Worm (Caenorhabditis elegans): ENCODE measurements around the gene C12D8.20.

The C12D8.20 gene

DNA sequence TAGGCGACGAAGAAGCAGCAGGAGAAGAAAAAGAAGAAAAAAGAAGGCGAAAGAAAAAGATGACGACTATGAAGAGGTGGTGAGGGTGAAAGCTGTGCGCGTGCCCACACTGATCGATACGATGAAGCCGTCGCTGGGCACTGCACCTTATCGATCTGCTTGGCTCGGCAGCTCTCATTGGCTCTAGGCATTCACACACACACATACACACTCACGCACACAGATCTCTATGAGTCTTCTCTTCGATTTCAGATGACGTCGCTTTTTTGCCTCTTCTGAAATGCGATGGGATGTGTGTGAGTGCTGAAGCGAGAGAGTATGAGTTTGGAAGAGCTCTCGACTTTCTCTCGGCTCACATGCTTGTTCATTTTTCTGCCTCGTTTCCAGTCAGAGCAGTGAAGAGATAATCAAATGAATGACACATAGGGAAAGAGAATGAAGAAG, 47.5 kb upstream of the C12D8.20 start (continued):
- TF ChIP-seq hlh-8 (tag; optimal IDR thresholded peaks at IDR 0.05) = no peak
- TF ChIP-seq C38D4.7 (GFP tag; optimal IDR thresholded peaks at IDR 0.05) = no peak
- TF ChIP-seq ceh-19 (GFP tag; optimal IDR thresholded peaks at IDR 0.05) = peak; percentile 31
- TF ChIP-seq hlh-30 (tag; optimal IDR thresholded peaks at IDR 0.05; ENCODE audit: insufficient read depth) = peak; percentile 66
- no peak for TF ChIP-seq hlh-6 (tag; optimal IDR thresholded peaks at IDR 0.05)
- no peak for TF ChIP-seq hlh-15 (tag; optimal IDR thresholded peaks at IDR 0.05)
- TF ChIP-seq K09A11.1 (tag; optimal IDR thresholded peaks at IDR 0.05; ENCODE audit: insufficient read depth) = no peak
- TF ChIP-seq K02D7.2 (tag; optimal IDR thresholded peaks at IDR 0.05) = no peak
- no peak for TF ChIP-seq pha-2 (tag; optimal IDR thresholded peaks at IDR 0.05)
- peak; percentile 24 for TF ChIP-seq ceh-34 (tag; optimal IDR thresholded peaks at IDR 0.05)
- no peak for TF ChIP-seq odd-2 (tag; optimal IDR thresholded peaks at IDR 0.05)
- TF ChIP-seq elt-2 (tag; optimal IDR thresholded peaks at IDR 0.05) = no peak
- no peak for TF ChIP-seq dmd-4 (tag; optimal IDR thresholded peaks at IDR 0.05; ENCODE audit: borderline replicate concordance)
- no peak for TF ChIP-seq sdc-2 (tag; optimal IDR thresholded peaks at IDR 0.05)
- TF ChIP-seq ceh-22 (tag; optimal IDR thresholded peaks at IDR 0.05) = no peak
- TF ChIP-seq ets-4 (tag; optimal IDR thresholded peaks at IDR 0.05) = no peak
- no peak for TF ChIP-seq F13H6.1 (tag; optimal IDR thresholded peaks at IDR 0.05)
- peak; percentile 99 for TF ChIP-seq ceh-48 (tag; optimal IDR thresholded peaks at IDR 0.05)
- no peak for TF ChIP-seq ttx-3 (tag; optimal IDR thresholded peaks at IDR 0.05)
- TF ChIP-seq elt-4 (tag; optimal IDR thresholded peaks at IDR 0.05) = no peak
- TF ChIP-seq ceh-18 (tag; optimal IDR thresholded peaks at IDR 0.05) = peak; percentile 41
- no peak for TF ChIP-seq rnt-1 (tag; optimal IDR thresholded peaks at IDR 0.05)
- TF ChIP-seq ceh-45 (GFP tag; IDR thresholded peaks at IDR 0.05) = no peak
- no peak for TF ChIP-seq unc-86 (tag; optimal IDR thresholded peaks at IDR 0.05)
- peak; percentile 96 for TF ChIP-seq nfya-1 (tag; optimal IDR thresholded peaks at IDR 0.05)
- no peak for TF ChIP-seq npax-4 (tag; optimal IDR thresholded peaks at IDR 0.05)
- no peak for TF ChIP-seq ref-2 (tag; optimal IDR thresholded peaks at IDR 0.05)
- no peak for TF ChIP-seq sox-4 (tag; optimal IDR thresholded peaks at IDR 0.05)

DNA sequence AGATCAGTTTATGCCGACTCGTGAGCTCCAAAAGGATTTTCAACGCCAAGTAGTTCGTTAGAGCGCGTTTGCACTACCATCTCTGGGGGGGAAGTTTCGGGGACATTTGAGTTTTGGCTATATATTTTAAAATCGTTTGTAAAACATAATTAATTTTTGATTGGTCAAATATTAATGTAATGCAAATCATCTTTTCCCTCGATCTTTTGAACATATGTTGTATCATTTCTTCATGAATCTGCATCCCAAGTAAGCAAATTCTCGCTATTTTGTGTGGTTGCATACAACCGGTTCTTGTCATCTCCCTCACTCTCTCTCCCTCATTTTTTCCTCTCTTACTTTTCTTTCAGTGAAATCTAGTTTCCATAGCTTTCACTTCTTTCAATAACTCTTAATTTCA, 43.9 kb upstream of the C12D8.20 start:
- TF ChIP-seq ceh-24 (tag; optimal IDR thresholded peaks at IDR 0.05) = no peak
- no peak for TF ChIP-seq K02D7.2 (tag; optimal IDR thresholded peaks at IDR 0.05)
- TF ChIP-seq elt-2 (tag; optimal IDR thresholded peaks at IDR 0.05) = peak; percentile 54
- no peak for TF ChIP-seq che-1 (tag; optimal IDR thresholded peaks at IDR 0.05)
- peak; percentile 67 for TF ChIP-seq ceh-34 (tag; optimal IDR thresholded peaks at IDR 0.05)
- TF ChIP-seq syd-9 (tag; optimal IDR thresholded peaks at IDR 0.05) = no peak
- peak; percentile 19 for TF ChIP-seq unc-42 (tag; optimal IDR thresholded peaks at IDR 0.05)
- TF ChIP-seq ceh-22 (tag; optimal IDR thresholded peaks at IDR 0.05) = no peak
- peak; percentile 67 for TF ChIP-seq F13H6.1 (tag; optimal IDR thresholded peaks at IDR 0.05)
- no peak for TF ChIP-seq sox-4 (tag; optimal IDR thresholded peaks at IDR 0.05)
- TF ChIP-seq Y22D7AL.16 (tag; optimal IDR thresholded peaks at IDR 0.05) = no peak
- peak; percentile 77 for TF ChIP-seq C08G9.2 (tag; optimal IDR thresholded peaks at IDR 0.05)
- no peak for TF ChIP-seq unc-3 (GFP tag; conservative IDR thresholded peaks at IDR 0.05)
- TF ChIP-seq unc-3 (tag; optimal IDR thresholded peaks at IDR 0.05) = no peak
- peak; percentile 39 for TF ChIP-seq fax-1 (tag; optimal IDR thresholded peaks at IDR 0.05)
- TF ChIP-seq ceh-2 (tag; optimal IDR thresholded peaks at IDR 0.05) = peak; percentile 63
- no peak for TF ChIP-seq fkh-10 (GFP tag; optimal IDR thresholded peaks at IDR 0.05)
- peak; percentile 85 for TF ChIP-seq ref-2 (tag; optimal IDR thresholded peaks at IDR 0.05)
- TF ChIP-seq hlh-8 (tag; optimal IDR thresholded peaks at IDR 0.05) = peak; percentile 52
- TF ChIP-seq ahr-1 (tag; optimal IDR thresholded peaks at IDR 0.05) = peak; percentile 49
- TF ChIP-seq pat-9 (tag; optimal IDR thresholded peaks at IDR 0.05) = no peak
- no peak for TF ChIP-seq nhr-232 (tag; optimal IDR thresholded peaks at IDR 0.05)
- peak; percentile 52 for TF ChIP-seq zip-5 (tag; optimal IDR thresholded peaks at IDR 0.05)
- TF ChIP-seq nfya-1 (tag; optimal IDR thresholded peaks at IDR 0.05) = peak; percentile 31
- TF ChIP-seq ets-4 (tag; optimal IDR thresholded peaks at IDR 0.05) = peak; percentile 73
- peak; percentile 94 for TF ChIP-seq ceh-31 (tag; optimal IDR thresholded peaks at IDR 0.05)
- TF ChIP-seq tbx-7 (tag; optimal IDR thresholded peaks at IDR 0.05) = peak; percentile 71
- peak; percentile 75 for TF ChIP-seq tbx-2 (tag; optimal IDR thresholded peaks at IDR 0.05)
- TF ChIP-seq pax-1 (tag; optimal IDR thresholded peaks at IDR 0.05) = no peak
- TF ChIP-seq rnt-1 (tag; optimal IDR thresholded peaks at IDR 0.05) = peak; percentile 22
- TF ChIP-seq ceh-14 (tag; optimal IDR thresholded peaks at IDR 0.05) = peak; percentile 79
- peak; percentile 23 for TF ChIP-seq sdc-2 (tag; optimal IDR thresholded peaks at IDR 0.05)
- TF ChIP-seq ceh-19 (GFP tag; optimal IDR thresholded peaks at IDR 0.05) = no peak
- TF ChIP-seq ceh-18 (tag; optimal IDR thresholded peaks at IDR 0.05) = peak; percentile 54
- no peak for TF ChIP-seq pha-2 (tag; optimal IDR thresholded peaks at IDR 0.05)
- peak; percentile 37 for TF ChIP-seq ceh-48 (tag; optimal IDR thresholded peaks at IDR 0.05)

Data from whole organism, late embryonic.